Worm (Caenorhabditis elegans) whole organism, early embryonic: ENCODE data around the gene bris-1.

Experiments used
- B0310.2 ChIP-seq: sonication (generic microtip); optimal IDR thresholded peaks from 2 replicates; lab custom pipeline; 2016; ENCODE audit warnings: mild to moderate bottlenecking, missing genetic modification characterization, missing compliant biosample characterization
- aly-1 ChIP-seq: sonication (generic microtip); optimal IDR thresholded peaks from 2 replicates; lab custom pipeline; 2016; ENCODE audit warnings: missing genetic modification characterization, missing compliant biosample characterization
- ama-1 ChIP-seq: fragments of 150-350 bp; optimal IDR thresholded peaks from 2 replicates; lab custom pipeline; 2014
- ceh-13 ChIP-seq: fragments of 200-800 bp; sonication (Bioruptor generic); optimal IDR thresholded peaks from 2 replicates; lab custom pipeline; 2018; ENCODE audit warnings: mild to moderate bottlenecking, missing genetic modification characterization, missing compliant biosample characterization
- ceh-36 ChIP-seq: sonication (generic microtip); optimal IDR thresholded peaks from 2 replicates; lab custom pipeline; 2016; ENCODE audit warnings: missing genetic modification characterization, inconsistent platforms, missing compliant biosample characterization
- ets-7 ChIP-seq: sonication (generic microtip); optimal IDR thresholded peaks from 2 replicates; lab custom pipeline; 2016; ENCODE audit warnings: missing genotype, missing genetic modification characterization, missing compliant biosample characterization
- scrt-1 ChIP-seq: fragments of 200-800 bp; sonication (Bioruptor generic); IDR thresholded peaks from 2 replicates; pipeline ENCODE4 v1.3.6; 2022; ENCODE audit warnings: missing genetic modification characterization, missing compliant biosample characterization
- sea-1 ChIP-seq: fragments of 200-800 bp; sonication (Bioruptor generic); conservative IDR thresholded peaks from 2 replicates; pipeline ENCODE4 v1.3.6; 2022; ENCODE audit warnings: missing genetic modification characterization, missing compliant biosample characterization
- tbx-11 ChIP-seq: fragments of 200-800 bp; sonication (Bioruptor generic); IDR thresholded peaks from 2 replicates; pipeline ENCODE4 v1.3.6; 2022; ENCODE audit warnings: missing genetic modification characterization, missing compliant biosample characterization
- tbx-37 ChIP-seq: fragments of 200-800 bp; sonication (Bioruptor generic); conservative IDR thresholded peaks from 2 replicates; pipeline ENCODE4 v1.3.6; 2022; ENCODE audit warnings: missing genetic modification reagents, missing genetic modification characterization, missing compliant biosample characterization

ce11 chrIV:3859552-3859951, 40.4 kb upstream of the bris-1 start:
- TF ChIP-seq ama-1 = no peak
- TF ChIP-seq scrt-1 (GFP tag; lab: Robert Waterston, UW) = no peak
- TF ChIP-seq tbx-37 (GFP tag; lab: Robert Waterston, UW) = no peak
- no peak for TF ChIP-seq sea-1 (GFP tag; lab: Robert Waterston, UW)
- no peak for TF ChIP-seq ceh-36 (tag; lab: Kevin White, UChicago)
- TF ChIP-seq B0310.2 (tag; lab: Kevin White, UChicago) = no peak
- TF ChIP-seq aly-1 = no peak
- no peak for TF ChIP-seq ceh-13 (GFP tag; lab: Kevin White, UChicago)
- no peak for TF ChIP-seq ets-7 (tag; lab: Kevin White, UChicago)
- TF ChIP-seq tbx-11 (GFP tag; lab: Robert Waterston, UW) = no peak
